Worm (Caenorhabditis elegans) whole organism, L1 larva: ENCODE results near the gene F45D3.1.

Experiments used
- ces-1 ChIP-seq: fragments of 150-350 bp; optimal IDR thresholded peaks from 2 replicates; lab custom pipeline; 2014; ENCODE audit warnings: missing biosample characterization, missing genetic modification reagents, missing genetic modification characterization
- dpl-1 ChIP-seq, 3 experiments: fragments of 150-350 bp in 2 of 3; sonication (generic microtip) in 1 of 3; optimal IDR thresholded peaks; 2 replicates each; lab custom pipeline; 2014 to 2017; ENCODE audit warnings: missing biosample characterization in 3 of 3, missing genetic modification characterization in 3 of 3, missing genetic modification reagents in 3 of 3
- egl-13 ChIP-seq: sonication (generic microtip); optimal IDR thresholded peaks from 2 replicates; lab custom pipeline; 2016; ENCODE audit warnings: missing genotype, missing genetic modification reagents, missing genetic modification characterization, missing compliant biosample characterization
- elt-2 ChIP-seq: sonication (generic microtip); optimal IDR thresholded peaks from 2 replicates; lab custom pipeline; 2016; ENCODE audit warnings: missing genetic modification characterization, mild to moderate bottlenecking, inconsistent platforms, missing compliant biosample characterization, missing genetic modification reagents
- fkh-10 ChIP-seq: sonication (generic microtip); optimal IDR thresholded peaks from 2 replicates; lab custom pipeline; 2017; ENCODE audit warnings: missing biosample characterization, missing genetic modification reagents, missing genetic modification characterization
- lin-13 ChIP-seq: fragments of 150-350 bp; optimal IDR thresholded peaks from 2 replicates; lab custom pipeline; 2014; ENCODE audit warnings: missing biosample characterization, missing genetic modification reagents, missing genetic modification characterization
- nhr-12 ChIP-seq: sonication (generic microtip); optimal IDR thresholded peaks from 2 replicates; lab custom pipeline; 2017; ENCODE audit warnings: missing biosample characterization, missing genetic modification characterization
- nhr-19 ChIP-seq: fragments of 200-800 bp; sonication (Bioruptor generic); conservative IDR thresholded peaks from 2 replicates; pipeline ENCODE4 v1.3.6; 2022; ENCODE audit warnings: missing genetic modification characterization, missing compliant biosample characterization
- nhr-71 ChIP-seq: sonication (generic microtip); optimal IDR thresholded peaks from 2 replicates; lab custom pipeline; 2016; ENCODE audit warnings: mild to moderate bottlenecking, missing genetic modification characterization, moderate library complexity, missing compliant biosample characterization
- nhr-90 ChIP-seq: sonication (generic microtip); optimal IDR thresholded peaks from 2 replicates; lab custom pipeline; 2016; ENCODE audit warnings: mild to moderate bottlenecking, missing genetic modification characterization, missing compliant biosample characterization; ENCODE audit not compliant: poor library complexity
- skn-1 ChIP-seq: fragments of 150-350 bp; optimal IDR thresholded peaks from 2 replicates; lab custom pipeline; 2014; ENCODE audit warnings: missing biosample characterization, missing genetic modification characterization
- unc-130 ChIP-seq: fragments of 150-350 bp; optimal IDR thresholded peaks from 2 replicates; lab custom pipeline; 2017; ENCODE audit warnings: missing biosample characterization, missing genetic modification characterization, inconsistent platforms
- vab-15 ChIP-seq: sonication (generic microtip); optimal IDR thresholded peaks from 2 replicates; lab custom pipeline; 2017; ENCODE audit warnings: missing genotype, mild to moderate bottlenecking, missing genetic modification characterization, missing compliant biosample characterization

ce11 chrV:12567312-12567711 lies 40.5 kb downstream of the F45D3.1 start:
- TF ChIP-seq fkh-10 (GFP tag; lab: Kevin White, UChicago) (no peak), elt-2 (tag; lab: Kevin White, UChicago) (no peak), vab-15 (tag; lab: Kevin White, UChicago) (no peak), nhr-12 (no peak), nhr-90 (tag; lab: Kevin White, UChicago) (no peak), nhr-71 (tag; lab: Kevin White, UChicago) (no peak), skn-1 (tag; lab: Kevin White, UChicago) (no peak), lin-13 (GFP tag; lab: Kevin White, UChicago) (no peak), dpl-1 (GFP tag; optimal IDR thresholded peaks at IDR 0.05; lab: Kevin White, UChicago) (no peak), nhr-19 (GFP tag; lab: Robert Waterston, UW) (no peak), ces-1 (no peak), egl-13 (tag; lab: Kevin White, UChicago) (no peak), unc-130 (tag; lab: Kevin White, UChicago) (no peak)
